Fruit fly (Drosophila melanogaster) whole organism, embryonic: ENCODE data around the gene Pp1alpha-96A.

Source experiments
- Atf-2 ChIP-seq: fragments of 200-800 bp; sonication (Bioruptor generic); optimal IDR thresholded peaks from 2 replicates; lab custom pipeline; 2016; ENCODE audit warnings: missing biosample characterization, missing genetic modification characterization
- CG10274 ChIP-seq: fragments of 200-800 bp; sonication (Bioruptor generic); optimal IDR thresholded peaks from 3 replicates; lab custom pipeline; 2017; ENCODE audit warnings: missing biosample characterization, mild to moderate bottlenecking, missing genetic modification characterization
- CG11696 ChIP-seq: fragments of 200-800 bp; sonication (Bioruptor generic); IDR thresholded peaks from 2 replicates; pipeline ENCODE4 v1.3.6; 2022; ENCODE audit warnings: missing biosample characterization, missing genetic modification characterization
- CG12104 ChIP-seq: fragments of 200-800 bp; sonication (Bioruptor generic); optimal IDR thresholded peaks from 3 replicates; lab custom pipeline; 2016; ENCODE audit warnings: missing biosample characterization, missing genetic modification characterization
- CG12236 ChIP-seq: fragments of 200-800 bp; sonication (Bioruptor generic); optimal IDR thresholded peaks from 2 replicates; lab custom pipeline; 2016; ENCODE audit warnings: missing biosample characterization, missing genetic modification characterization
- CG12299 ChIP-seq: fragments of 200-800 bp; sonication (Bioruptor generic); optimal IDR thresholded peaks from 2 replicates; lab custom pipeline; 2018; ENCODE audit warnings: missing biosample characterization, mild to moderate bottlenecking, missing genetic modification characterization
- CG13287 ChIP-seq: fragments of 200-800 bp; sonication (Bioruptor generic); IDR thresholded peaks from 2 replicates; pipeline ENCODE4 v1.3.6; 2022; ENCODE audit warnings: missing biosample characterization, missing genetic modification characterization; ENCODE audit not compliant: partially characterized antibody
- CG15011 ChIP-seq: fragments of 200-800 bp; sonication (Bioruptor generic); optimal IDR thresholded peaks from 3 replicates; lab custom pipeline; 2018; ENCODE audit warnings: missing biosample characterization, mild to moderate bottlenecking, missing genetic modification characterization
- CG15601 ChIP-seq: fragments of 200-800 bp; sonication (Bioruptor generic); optimal IDR thresholded peaks from 3 replicates; lab custom pipeline; 2019; ENCODE audit warnings: missing biosample characterization, mild to moderate bottlenecking, missing genetic modification characterization, moderate library complexity
- CG3065 ChIP-seq: fragments of 200-800 bp; sonication (Bioruptor generic); optimal IDR thresholded peaks from 2 replicates; lab custom pipeline; 2016; ENCODE audit warnings: missing biosample characterization, missing genetic modification characterization
- CG31365 ChIP-seq: fragments of 200-800 bp; sonication (Bioruptor generic); optimal IDR thresholded peaks from 2 replicates; lab custom pipeline; 2018; ENCODE audit warnings: missing biosample characterization, mild to moderate bottlenecking, missing genetic modification characterization
- CG32767 ChIP-seq: fragments of 200-800 bp; sonication (Bioruptor generic); IDR thresholded peaks from 2 replicates; pipeline ENCODE4 v1.3.6; 2022; ENCODE audit warnings: missing biosample characterization, missing genetic modification characterization
- CG4854 ChIP-seq: fragments of 200-800 bp; sonication (Bioruptor generic); optimal IDR thresholded peaks from 2 replicates; lab custom pipeline; 2016; ENCODE audit warnings: missing biosample characterization, missing genetic modification characterization, inconsistent platforms
- CG6175 ChIP-seq: fragments of 200-800 bp; sonication (Bioruptor generic); IDR thresholded peaks from 3 replicates; pipeline ENCODE4 v1.3.6; 2022; ENCODE audit warnings: missing biosample characterization, missing genetic modification characterization
- CG6254 ChIP-seq: fragments of 200-800 bp; sonication (Bioruptor generic); optimal IDR thresholded peaks from 3 replicates; lab custom pipeline; 2017; ENCODE audit warnings: mild to moderate bottlenecking, missing biosample characterization, missing genetic modification reagents, missing genetic modification characterization
- CG6765 ChIP-seq: fragments of 200-800 bp; sonication (Bioruptor generic); optimal IDR thresholded peaks from 3 replicates; lab custom pipeline; 2017; ENCODE audit warnings: missing biosample characterization, mild to moderate bottlenecking, missing genetic modification characterization
- CG7928 ChIP-seq: fragments of 200-800 bp; sonication (Bioruptor generic); optimal IDR thresholded peaks from 2 replicates; lab custom pipeline; 2017; ENCODE audit warnings: missing biosample characterization, mild to moderate bottlenecking, missing genetic modification characterization
- CG8359 ChIP-seq: fragments of 200-800 bp; sonication (Bioruptor generic); optimal IDR thresholded peaks from 2 replicates; lab custom pipeline; 2017; ENCODE audit warnings: missing biosample characterization, mild to moderate bottlenecking, missing genetic modification characterization, borderline replicate concordance
- CG8944 ChIP-seq: fragments of 200-800 bp; sonication (Bioruptor generic); optimal IDR thresholded peaks from 3 replicates; lab custom pipeline; 2016; ENCODE audit warnings: missing biosample characterization, missing genetic modification characterization
- CG9797 ChIP-seq: fragments of 200-800 bp; sonication (Bioruptor generic); optimal IDR thresholded peaks from 3 replicates; lab custom pipeline; 2018; ENCODE audit warnings: missing biosample characterization, mild to moderate bottlenecking, missing genetic modification characterization
- Dek ChIP-seq: fragments of 200-800 bp; sonication (Bioruptor generic); optimal IDR thresholded peaks from 3 replicates; lab custom pipeline; 2019; ENCODE audit warnings: missing biosample characterization, mild to moderate bottlenecking, missing genetic modification characterization, moderate library complexity
- Hmx ChIP-seq: fragments of 200-800 bp; sonication (Bioruptor generic); optimal IDR thresholded peaks from 2 replicates; lab custom pipeline; 2016; ENCODE audit warnings: missing biosample characterization, missing genetic modification characterization
- Hr78 ChIP-seq, 2 experiments: fragments of 200-800 bp in 1 of 2; fragments of >200 bp in 1 of 2; sonication (Bioruptor generic) in 1 of 2; optimal IDR thresholded peaks; 2 replicates each; lab custom pipeline; 2017 to 2019; ENCODE audit warnings: missing biosample characterization in 2 of 2, missing genetic modification characterization in 2 of 2, mild to moderate bottlenecking in 1 of 2, moderate library complexity in 1 of 2
- Lim3 ChIP-seq: fragments of 200-800 bp; sonication (Bioruptor generic); IDR thresholded peaks from 2 replicates; pipeline ENCODE4 v1.3.6; 2022; ENCODE audit warnings: missing biosample characterization, missing genetic modification characterization
- Max ChIP-seq: fragments of 200-800 bp; sonication (Bioruptor generic); optimal IDR thresholded peaks from 2 replicates; lab custom pipeline; 2016; ENCODE audit warnings: missing biosample characterization, mild to moderate bottlenecking, missing genetic modification characterization
- Mrtf ChIP-seq: fragments of 200-800 bp; sonication (Bioruptor generic); IDR thresholded peaks from 3 replicates; pipeline ENCODE4 v1.3.6; 2022; ENCODE audit warnings: missing biosample characterization, missing genetic modification characterization
- Oli ChIP-seq: fragments of 200-800 bp; sonication (Bioruptor generic); optimal IDR thresholded peaks from 2 replicates; lab custom pipeline; 2018; ENCODE audit warnings: missing biosample characterization, mild to moderate bottlenecking, missing genetic modification characterization, moderate library complexity
- Ravus ChIP-seq: fragments of 200-800 bp; sonication (Bioruptor generic); IDR thresholded peaks from 2 replicates; pipeline ENCODE4 v1.3.6; 2022; ENCODE audit warnings: missing biosample characterization, missing genetic modification characterization
- Sry-δ ChIP-seq: fragments of 200-800 bp; sonication (Bioruptor generic); optimal IDR thresholded peaks from 2 replicates; lab custom pipeline; 2016; ENCODE audit warnings: missing biosample characterization, missing genetic modification characterization
- TFAM ChIP-seq: fragments of 200-800 bp; sonication (Bioruptor generic); optimal IDR thresholded peaks from 2 replicates; lab custom pipeline; 2017; ENCODE audit warnings: missing biosample characterization, missing genetic modification characterization, inconsistent platforms
- Trl ChIP-seq, 3 experiments: fragments of >200 bp in 2 of 3; fragments of 200-800 bp in 1 of 3; sonication (Bioruptor generic) in 1 of 3; optimal IDR thresholded peaks; 2 replicates in 1 of 3; 3 replicates in 2 of 3; lab custom pipeline; 2016 to 2017; ENCODE audit warnings: missing biosample characterization in 1 of 3, missing genetic modification characterization in 1 of 3
- ase ChIP-seq: fragments of 200-800 bp; sonication (Bioruptor generic); IDR thresholded peaks from 3 replicates; pipeline ENCODE4 v1.3.6; 2022; ENCODE audit warnings: missing biosample characterization, missing genetic modification characterization
- az2 ChIP-seq: fragments of 200-800 bp; sonication (Bioruptor generic); optimal IDR thresholded peaks from 3 replicates; lab custom pipeline; 2016; ENCODE audit warnings: missing biosample characterization, missing genetic modification characterization
- bigmax ChIP-seq: fragments of 200-800 bp; sonication (Bioruptor generic); optimal IDR thresholded peaks from 2 replicates; lab custom pipeline; 2018; ENCODE audit warnings: missing biosample characterization, mild to moderate bottlenecking, missing genetic modification characterization
- caup ChIP-seq: fragments of 200-800 bp; sonication (Bioruptor generic); optimal IDR thresholded peaks from 3 replicates; lab custom pipeline; 2017; ENCODE audit warnings: missing biosample characterization, mild to moderate bottlenecking, missing genetic modification characterization, moderate library complexity; ENCODE audit not compliant: severe bottlenecking
- exex ChIP-seq: fragments of 200-800 bp; sonication (Bioruptor generic); optimal IDR thresholded peaks from 4 replicates; lab custom pipeline; 2018; ENCODE audit warnings: missing biosample characterization, mild to moderate bottlenecking, missing genetic modification characterization, moderate library complexity
- h ChIP-seq: fragments of >200 bp; optimal IDR thresholded peaks from 2 replicates; lab custom pipeline; 2017
- insv ChIP-seq, 2 experiments: fragments of 200-800 bp; sonication (Bioruptor generic); optimal IDR thresholded peaks; 3 replicates each; lab custom pipeline; 2016 to 2018; ENCODE audit warnings: missing biosample characterization in 2 of 2, missing genetic modification characterization in 2 of 2
- kah ChIP-seq: fragments of 200-800 bp; sonication (Bioruptor generic); optimal IDR thresholded peaks from 2 replicates; lab custom pipeline; 2018; ENCODE audit warnings: missing biosample characterization, mild to moderate bottlenecking, missing genetic modification characterization
- ken ChIP-seq: fragments of 200-800 bp; sonication (Bioruptor generic); IDR thresholded peaks from 3 replicates; pipeline ENCODE4 v1.3.6; 2022; ENCODE audit warnings: missing biosample characterization, missing genetic modification characterization
- klu ChIP-seq: fragments of 200-800 bp; sonication (Bioruptor generic); IDR thresholded peaks from 2 replicates; pipeline ENCODE4 v1.3.6; 2022; ENCODE audit warnings: missing biosample characterization, missing genetic modification characterization
- lmd ChIP-seq: fragments of 200-800 bp; sonication (Bioruptor generic); IDR thresholded peaks from 2 replicates; pipeline ENCODE4 v1.3.6; 2022; ENCODE audit warnings: missing biosample characterization, missing genetic modification characterization
- nau ChIP-seq: fragments of 200-800 bp; sonication (Bioruptor generic); optimal IDR thresholded peaks from 3 replicates; lab custom pipeline; 2017; ENCODE audit warnings: missing biosample characterization, mild to moderate bottlenecking, missing genetic modification characterization, missing genetic modification reagents
- onecut ChIP-seq: fragments of 200-800 bp; sonication (Bioruptor generic); IDR thresholded peaks from 2 replicates; pipeline ENCODE4 v1.3.6; 2022; ENCODE audit warnings: missing biosample characterization, missing genetic modification characterization
- ro ChIP-seq: fragments of 200-800 bp; sonication (Bioruptor generic); IDR thresholded peaks from 2 replicates; pipeline ENCODE4 v1.3.6; 2022; ENCODE audit warnings: missing biosample characterization, missing genetic modification characterization
- run ChIP-seq: fragments of 200-800 bp; sonication (Bioruptor generic); optimal IDR thresholded peaks from 3 replicates; lab custom pipeline; 2018; ENCODE audit warnings: missing biosample characterization, mild to moderate bottlenecking, missing genetic modification characterization
- sr ChIP-seq: fragments of 200-800 bp; sonication (Bioruptor generic); IDR thresholded peaks from 3 replicates; pipeline ENCODE4 v1.3.6; 2022; ENCODE audit warnings: missing biosample characterization, missing genetic modification characterization
- tx ChIP-seq: fragments of 200-800 bp; sonication (Bioruptor generic); optimal IDR thresholded peaks from 2 replicates; lab custom pipeline; 2016; ENCODE audit warnings: missing biosample characterization, missing genetic modification characterization
- usp ChIP-seq: fragments of >200 bp; optimal IDR thresholded peaks from 2 replicates; lab custom pipeline; 2017; ENCODE audit warnings: missing biosample characterization, missing genetic modification characterization
- wdn ChIP-seq: fragments of 200-800 bp; sonication (Bioruptor generic); IDR thresholded peaks from 2 replicates; pipeline ENCODE4 v1.3.6; 2022; ENCODE audit warnings: missing biosample characterization, missing genetic modification characterization
- zfh1 ChIP-seq: fragments of 200-800 bp; sonication (Bioruptor generic); IDR thresholded peaks from 3 replicates; pipeline ENCODE4 v1.3.6; 2022; ENCODE audit warnings: missing biosample characterization, missing genetic modification characterization

Gene Pp1alpha-96A

DNA sequence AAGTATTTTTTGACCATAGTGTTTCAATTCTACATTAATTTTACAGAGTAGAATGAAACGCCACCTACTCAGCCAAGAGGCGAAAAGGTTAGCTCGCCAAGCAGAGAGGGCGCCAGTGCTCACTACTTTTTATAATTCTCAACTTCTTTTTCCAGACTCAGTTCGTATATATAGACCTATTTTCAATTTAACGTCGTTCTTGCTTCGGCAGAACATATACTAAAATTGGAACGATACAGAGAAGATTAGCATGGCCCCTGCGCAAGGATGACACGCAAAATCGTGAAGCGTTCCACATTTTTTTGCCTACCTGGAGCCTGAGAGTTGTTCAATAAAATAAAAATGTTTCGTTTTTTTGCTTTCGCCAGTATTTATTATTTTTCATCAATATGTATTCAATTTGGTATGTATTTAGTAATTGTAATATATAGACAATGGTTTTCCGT is 39.0 kb downstream of the Pp1alpha-96A start (continued):
- TF ChIP-seq nau, result peak; percentile 22
- peak; percentile 76 for TF ChIP-seq zfh1 (GFP tag; lab: Robert Waterston, UW)
- 0 out of 2 replicates have a peak, but pooled peaks have one; percentile 15 for TF ChIP-seq klu
- TF ChIP-seq Atf-2, result peak; percentile 36
- no peak; the same call in 1 of the 2 replicates for TF ChIP-seq lmd (GFP tag; lab: Robert Waterston, UW)
- TF ChIP-seq insv (GFP tag; optimal IDR thresholded peaks at IDR 0.05; lab: Kevin White, UChicago), result peak in 1 of 2 experiments; percentile 58
- TF ChIP-seq Oli (tag; lab: Kevin White, UChicago), result peak; percentile 34
- no peak for TF ChIP-seq CG12299
- TF ChIP-seq run (tag; lab: Kevin White, UChicago), result no peak
- TF ChIP-seq Sry-δ (GFP tag; lab: Kevin White, UChicago), result peak; percentile 39
- no peak for TF ChIP-seq CG32767 (GFP tag; lab: Robert Waterston, UW)
- no peak for TF ChIP-seq CG11696 (GFP tag; lab: Robert Waterston, UW)
- no peak for TF ChIP-seq CG7928 (GFP tag; lab: Kevin White, UChicago)
- no peak; the same call in 2 of the 3 replicates for TF ChIP-seq CG6175 (GFP tag; lab: Robert Waterston, UW)
- TF ChIP-seq CG6765, result no peak
- peak; percentile 21 for TF ChIP-seq exex
- TF ChIP-seq CG8944 (GFP tag; lab: Kevin White, UChicago), result peak; percentile 40
- TF ChIP-seq Lim3 (GFP tag; lab: Robert Waterston, UW), result no peak
- peak; percentile 40; the same call in 1 of the 2 replicates for TF ChIP-seq onecut (GFP tag; lab: Robert Waterston, UW)
- TF ChIP-seq CG3065 (GFP tag; lab: Kevin White, UChicago), result no peak
- peak; percentile 45 for TF ChIP-seq tx (GFP tag; lab: Kevin White, UChicago)
- no peak for TF ChIP-seq ro
- TF ChIP-seq CG6254 (GFP tag; lab: Kevin White, UChicago), result no peak
- no peak for TF ChIP-seq Ravus (GFP tag; lab: Robert Waterston, UW)
- no peak for TF ChIP-seq CG10274 (GFP tag; lab: Kevin White, UChicago)
- peak; percentile 96 for TF ChIP-seq CG15601
- TF ChIP-seq kah (GFP tag; lab: Kevin White, UChicago), result no peak
- peak; percentile 63 for TF ChIP-seq CG13287 (GFP tag; lab: Robert Waterston, UW)
- no peak for TF ChIP-seq CG8359 (GFP tag; lab: Kevin White, UChicago)
- TF ChIP-seq ken (GFP tag; lab: Robert Waterston, UW), result no peak
- no peak for TF ChIP-seq TFAM (GFP tag; lab: Kevin White, UChicago)
- TF ChIP-seq CG4854 (GFP tag; lab: Kevin White, UChicago), result peak; percentile 62
- TF ChIP-seq Dek (tag; lab: Kevin White, UChicago), result peak; percentile 53
- TF ChIP-seq caup, result peak; percentile 59
- peak; percentile 4 for TF ChIP-seq CG12236
- peak; percentile 78 for TF ChIP-seq az2
- no peak for TF ChIP-seq Trl (optimal IDR thresholded peaks at IDR 0.05; lab: Kevin White, UChicago)
- TF ChIP-seq Trl (GFP tag; optimal IDR thresholded peaks at IDR 0.05; lab: Kevin White, UChicago), result peak; percentile 41
- no peak for TF ChIP-seq usp (GFP tag; lab: Kevin White, UChicago)
- TF ChIP-seq Hmx, result no peak
- TF ChIP-seq CG12104 (GFP tag; lab: Kevin White, UChicago), result no peak
- no peak for TF ChIP-seq h
- no peak for TF ChIP-seq Mrtf (GFP tag; lab: Robert Waterston, UW)
- TF ChIP-seq CG31365 (tag; lab: Kevin White, UChicago), result peak; percentile 59
- no peak for TF ChIP-seq bigmax (GFP tag; lab: Kevin White, UChicago)
- no peak for TF ChIP-seq wdn
- no peak for TF ChIP-seq CG9797 (GFP tag; lab: Kevin White, UChicago)
- no peak for TF ChIP-seq Hr78 (GFP tag; optimal IDR thresholded peaks at IDR 0.05; lab: Kevin White, UChicago)
- peak; percentile 57; the same call in 2 of the 3 replicates for TF ChIP-seq ase (GFP tag; lab: Robert Waterston, UW)
- no peak for TF ChIP-seq Max (GFP tag; lab: Kevin White, UChicago)
- TF ChIP-seq CG15011 (GFP tag; lab: Kevin White, UChicago), result no peak
- TF ChIP-seq sr (GFP tag; lab: Robert Waterston, UW), result no peak; the same call in 2 of the 3 replicates
